Fruit fly (Drosophila melanogaster) whole organism, embryonic: Measurements from ENCODE around the gene Cpr65Av.

ENCODE experiments used
- Bdp1 ChIP-seq: fragments of 200-800 bp; sonication (Bioruptor generic); optimal IDR thresholded peaks from 3 replicates; lab custom pipeline; 2016; ENCODE audit warnings: missing biosample characterization, missing genetic modification characterization
- Blimp-1 ChIP-seq: fragments of 200-800 bp; sonication (Bioruptor generic); optimal IDR thresholded peaks from 3 replicates; lab custom pipeline; 2018; ENCODE audit warnings: missing biosample characterization, missing genetic modification characterization, mild to moderate bottlenecking, moderate library complexity, missing genetic modification reagents
- CG10274 ChIP-seq: fragments of 200-800 bp; sonication (Bioruptor generic); optimal IDR thresholded peaks from 3 replicates; lab custom pipeline; 2017; ENCODE audit warnings: missing biosample characterization, mild to moderate bottlenecking, missing genetic modification characterization
- CG10959 ChIP-seq: fragments of 200-800 bp; sonication (Bioruptor generic); IDR thresholded peaks from 2 replicates; pipeline ENCODE4 v1.3.6; 2022; ENCODE audit warnings: missing biosample characterization, missing genetic modification characterization
- CG10979 ChIP-seq: fragments of 200-800 bp; sonication (Bioruptor generic); optimal IDR thresholded peaks from 2 replicates; lab custom pipeline; 2018; ENCODE audit warnings: missing biosample characterization, mild to moderate bottlenecking, missing genetic modification characterization, moderate library complexity
- CG11247 ChIP-seq: fragments of 200-800 bp; sonication (Bioruptor generic); IDR thresholded peaks from 2 replicates; pipeline ENCODE4 v1.3.6; 2022; ENCODE audit warnings: missing biosample characterization, missing genetic modification characterization
- CG12219 ChIP-seq: fragments of 200-800 bp; sonication (Bioruptor generic); optimal IDR thresholded peaks from 3 replicates; lab custom pipeline; 2018; ENCODE audit warnings: missing biosample characterization, mild to moderate bottlenecking, missing genetic modification characterization
- CG12769 ChIP-seq: fragments of 200-800 bp; sonication (Bioruptor generic); optimal IDR thresholded peaks from 2 replicates; lab custom pipeline; 2019; ENCODE audit warnings: missing biosample characterization, mild to moderate bottlenecking, missing genetic modification characterization, moderate library complexity
- CG13287 ChIP-seq: fragments of 200-800 bp; sonication (Bioruptor generic); IDR thresholded peaks from 2 replicates; pipeline ENCODE4 v1.3.6; 2022; ENCODE audit warnings: missing biosample characterization, missing genetic modification characterization; ENCODE audit not compliant: partially characterized antibody
- CG14050 ChIP-seq: fragments of 200-800 bp; sonication (Bioruptor generic); IDR thresholded peaks from 3 replicates; pipeline ENCODE4 v1.3.6; 2022; ENCODE audit warnings: missing biosample characterization, missing genetic modification characterization
- CG15073 ChIP-seq: fragments of 200-800 bp; sonication (Bioruptor generic); optimal IDR thresholded peaks from 2 replicates; lab custom pipeline; 2016; ENCODE audit warnings: missing biosample characterization, missing genetic modification characterization
- CG17612 ChIP-seq: fragments of 200-800 bp; sonication (Bioruptor generic); IDR thresholded peaks from 2 replicates; pipeline ENCODE4 v1.3.6; 2022; ENCODE audit warnings: missing biosample characterization, missing genetic modification characterization
- CG2129 ChIP-seq: fragments of 200-800 bp; sonication (Bioruptor generic); IDR thresholded peaks from 2 replicates; pipeline ENCODE4 v1.3.6; 2022; ENCODE audit warnings: missing biosample characterization, missing genetic modification characterization; ENCODE audit not compliant: partially characterized antibody
- CG3281 ChIP-seq: fragments of 200-800 bp; sonication (Bioruptor generic); optimal IDR thresholded peaks from 3 replicates; lab custom pipeline; 2017; ENCODE audit warnings: missing biosample characterization, mild to moderate bottlenecking, missing genetic modification characterization
- CG3726 ChIP-seq: fragments of 200-800 bp; sonication (Bioruptor generic); IDR thresholded peaks from 3 replicates; pipeline ENCODE4, ENCODE4 v1.3.6; 2022; ENCODE audit warnings: missing biosample characterization, missing genetic modification characterization
- CG42726 ChIP-seq: fragments of 200-800 bp; sonication (Bioruptor generic); IDR thresholded peaks from 2 replicates; pipeline ENCODE4 v1.3.6; 2022; ENCODE audit warnings: missing biosample characterization, missing genetic modification characterization; ENCODE audit not compliant: partially characterized antibody
- CG5245 ChIP-seq: fragments of 200-800 bp; sonication (Bioruptor generic); optimal IDR thresholded peaks from 3 replicates; lab custom pipeline; 2016; ENCODE audit warnings: missing biosample characterization, missing genetic modification characterization
- CG6272 ChIP-seq: fragments of 200-800 bp; sonication (Bioruptor generic); IDR thresholded peaks from 2 replicates; pipeline ENCODE4 v1.3.6; 2022; ENCODE audit warnings: missing biosample characterization, missing genetic modification characterization
- CG6689 ChIP-seq: fragments of 200-800 bp; sonication (Bioruptor generic); IDR thresholded peaks from 2 replicates; pipeline ENCODE4 v1.3.6; 2022; ENCODE audit warnings: missing biosample characterization, missing genetic modification characterization
- CG7839 ChIP-seq: fragments of 200-800 bp; sonication (Bioruptor generic); optimal IDR thresholded peaks from 3 replicates; lab custom pipeline; 2018; ENCODE audit warnings: missing biosample characterization, mild to moderate bottlenecking, missing genetic modification characterization, moderate library complexity
- CG8388 ChIP-seq: fragments of 200-800 bp; sonication (Bioruptor generic); optimal IDR thresholded peaks from 2 replicates; lab custom pipeline; 2019; ENCODE audit warnings: missing biosample characterization, mild to moderate bottlenecking, missing genetic modification characterization, moderate library complexity
- CG8478 ChIP-seq: fragments of >200 bp; optimal IDR thresholded peaks from 2 replicates; lab custom pipeline; 2018
- CkIIα-i1 ChIP-seq: fragments of 200-800 bp; sonication (Bioruptor generic); IDR thresholded peaks from 2 replicates; pipeline ENCODE4 v1.3.6; 2022; ENCODE audit warnings: missing biosample characterization, missing genetic modification characterization
- D19A ChIP-seq: fragments of 200-800 bp; optimal IDR thresholded peaks from 3 replicates; lab custom pipeline; 2019; ENCODE audit warnings: missing biosample characterization, mild to moderate bottlenecking, missing genetic modification characterization, moderate library complexity
- Dek ChIP-seq: fragments of 200-800 bp; sonication (Bioruptor generic); optimal IDR thresholded peaks from 3 replicates; lab custom pipeline; 2019; ENCODE audit warnings: missing biosample characterization, mild to moderate bottlenecking, missing genetic modification characterization, moderate library complexity
- Elba2 ChIP-seq: fragments of 200-800 bp; sonication (Bioruptor generic); optimal IDR thresholded peaks from 3 replicates; lab custom pipeline; 2016; ENCODE audit warnings: missing biosample characterization, missing genetic modification characterization
- H2.0 ChIP-seq: fragments of 200-800 bp; sonication (Bioruptor generic); IDR thresholded peaks from 2 replicates; pipeline ENCODE4 v1.3.6; 2022; ENCODE audit warnings: missing biosample characterization, missing genetic modification characterization
- Nf-YB ChIP-seq: fragments of 200-800 bp; sonication (Bioruptor generic); optimal IDR thresholded peaks from 3 replicates; lab custom pipeline; 2019; ENCODE audit warnings: missing biosample characterization, mild to moderate bottlenecking, missing genetic modification characterization, moderate library complexity
- PHDP ChIP-seq: fragments of 200-800 bp; sonication (Bioruptor generic); optimal IDR thresholded peaks from 3 replicates; lab custom pipeline; 2018; ENCODE audit warnings: missing biosample characterization, mild to moderate bottlenecking, missing genetic modification characterization, moderate library complexity
- Stat92E ChIP-seq, 3 experiments: fragments of >200 bp in 2 of 3; fragments of 200-800 bp in 1 of 3; sonication (Bioruptor generic) in 1 of 3; optimal IDR thresholded peaks; 2 replicates each; lab custom pipeline; 2017 to 2019; ENCODE audit warnings: missing biosample characterization in 3 of 3, missing genetic modification characterization in 3 of 3, mild to moderate bottlenecking in 1 of 3, moderate library complexity in 1 of 3
- Xbp1 ChIP-seq: fragments of 200-800 bp; sonication (Bioruptor generic); optimal IDR thresholded peaks from 3 replicates; lab custom pipeline; 2016; ENCODE audit warnings: missing biosample characterization, mild to moderate bottlenecking, missing genetic modification characterization
- al ChIP-seq: fragments of 200-800 bp; sonication (Bioruptor generic); IDR thresholded peaks from 2 replicates; pipeline ENCODE4 v1.3.6; 2022; ENCODE audit warnings: missing biosample characterization, missing genetic modification characterization
- bsh ChIP-seq, 2 experiments: fragments of 200-800 bp; sonication (Bioruptor generic); optimal IDR thresholded peaks; 2 replicates each; lab custom pipeline; 2017 to 2018; ENCODE audit warnings: mild to moderate bottlenecking in 2 of 2, missing biosample characterization in 2 of 2, missing genetic modification characterization in 2 of 2, moderate library complexity in 1 of 2
- croc ChIP-seq: fragments of 200-800 bp; sonication (Bioruptor generic); conservative IDR thresholded peaks from 3 replicates; pipeline ENCODE4 v1.3.6; 2022; ENCODE audit warnings: missing biosample characterization, missing genetic modification characterization
- fd3F ChIP-seq: fragments of 200-800 bp; sonication (Bioruptor generic); optimal IDR thresholded peaks from 2 replicates; lab custom pipeline; 2018; ENCODE audit warnings: missing biosample characterization, mild to moderate bottlenecking, missing genetic modification characterization, moderate library complexity
- gcm ChIP-seq: fragments of 200-800 bp; sonication (Bioruptor generic); optimal IDR thresholded peaks from 2 replicates; lab custom pipeline; 2019; ENCODE audit warnings: missing biosample characterization, mild to moderate bottlenecking, missing genetic modification characterization, moderate library complexity
- gem ChIP-seq: fragments of 200-800 bp; sonication (Bioruptor generic); optimal IDR thresholded peaks from 2 replicates; lab custom pipeline; 2019; ENCODE audit warnings: missing biosample characterization, mild to moderate bottlenecking, missing genetic modification characterization, moderate library complexity
- gt ChIP-seq: fragments of 200-800 bp; sonication (Bioruptor generic); IDR thresholded peaks from 2 replicates; pipeline ENCODE4 v1.3.6; 2022; ENCODE audit warnings: missing biosample characterization, missing genetic modification characterization
- hbn ChIP-seq: fragments of 200-800 bp; sonication (Bioruptor generic); IDR thresholded peaks from 2 replicates; pipeline ENCODE4 v1.3.6; 2022; ENCODE audit warnings: missing biosample characterization, missing genetic modification characterization; ENCODE audit not compliant: partially characterized antibody
- lbe ChIP-seq: fragments of 200-800 bp; sonication (Bioruptor generic); optimal IDR thresholded peaks from 2 replicates; lab custom pipeline; 2016; ENCODE audit warnings: missing biosample characterization, mild to moderate bottlenecking, missing genetic modification characterization
- onecut ChIP-seq: fragments of 200-800 bp; sonication (Bioruptor generic); IDR thresholded peaks from 2 replicates; pipeline ENCODE4 v1.3.6; 2022; ENCODE audit warnings: missing biosample characterization, missing genetic modification characterization
- pb ChIP-seq: fragments of 200-800 bp; sonication (Bioruptor generic); optimal IDR thresholded peaks from 3 replicates; lab custom pipeline; 2016; ENCODE audit warnings: missing biosample characterization, missing genetic modification characterization
- pfk ChIP-seq: fragments of 200-800 bp; sonication (Bioruptor generic); optimal IDR thresholded peaks from 2 replicates; lab custom pipeline; 2018; ENCODE audit warnings: missing biosample characterization, mild to moderate bottlenecking, missing genetic modification characterization, moderate library complexity
- phol ChIP-seq: fragments of 200-800 bp; sonication (Bioruptor generic); optimal IDR thresholded peaks from 3 replicates; lab custom pipeline; 2018; ENCODE audit warnings: missing biosample characterization, mild to moderate bottlenecking, missing genetic modification characterization, moderate library complexity
- pnt ChIP-seq: fragments of 200-800 bp; sonication (Bioruptor generic); optimal IDR thresholded peaks from 3 replicates; lab custom pipeline; 2016; ENCODE audit warnings: missing biosample characterization, missing genetic modification characterization
- sima ChIP-seq: fragments of 200-800 bp; sonication (Bioruptor generic); optimal IDR thresholded peaks from 2 replicates; lab custom pipeline; 2016; ENCODE audit warnings: missing biosample characterization, missing genetic modification characterization
- sqz ChIP-seq: fragments of 200-800 bp; sonication (Bioruptor generic); optimal IDR thresholded peaks from 3 replicates; lab custom pipeline; 2018; ENCODE audit warnings: missing biosample characterization, mild to moderate bottlenecking, missing genetic modification characterization
- tup ChIP-seq: fragments of 200-800 bp; sonication (Bioruptor generic); optimal IDR thresholded peaks from 2 replicates; lab custom pipeline; 2016; ENCODE audit warnings: missing biosample characterization, mild to moderate bottlenecking, missing genetic modification characterization, moderate library complexity
- zfh1 ChIP-seq: fragments of 200-800 bp; sonication (Bioruptor generic); IDR thresholded peaks from 3 replicates; pipeline ENCODE4 v1.3.6; 2022; ENCODE audit warnings: missing biosample characterization, missing genetic modification characterization

Gene Cpr65Av

dm6 chr3L:6184884-6185438 lies 45.2 kb upstream of the Cpr65Av start, which contains the start of the genes D19B and CG43293 (continued):
- TF ChIP-seq sima (GFP tag; lab: Kevin White, UChicago) (peak; percentile 23), al (peak; percentile 83), CG13287 (GFP tag; lab: Robert Waterston, UW) (peak; percentile 79), CG11247 (peak; percentile 95), CG10979 (tag; lab: Kevin White, UChicago) (peak; percentile 86), pfk (GFP tag; lab: Kevin White, UChicago) (peak; percentile 31), CG5245 (GFP tag; lab: Kevin White, UChicago) (peak; percentile 84), gt (no peak), CG12769 (tag; lab: Kevin White, UChicago) (no peak), phol (peak; percentile 81), sqz (GFP tag; lab: Kevin White, UChicago) (no peak), tup (GFP tag; lab: Kevin White, UChicago) (peak; percentile 84), D19A (tag; lab: Kevin White, UChicago) (peak; percentile 94), pnt (GFP tag; lab: Kevin White, UChicago) (peak; percentile 83), CG8478 (lab: Kevin White, UChicago) (peak; percentile 77), croc (GFP tag; lab: Robert Waterston, UW) (peak; percentile 61; the same call in 2 of the 3 replicates), CG14050 (GFP tag; lab: Robert Waterston, UW) (peak; percentile 82), lbe (GFP tag; lab: Kevin White, UChicago) (peak; percentile 78), CG8388 (GFP tag; lab: Kevin White, UChicago) (peak; percentile 79), CG12219 (GFP tag; lab: Kevin White, UChicago) (peak; percentile 84), Dek (tag; lab: Kevin White, UChicago) (peak; percentile 90), gem (tag; lab: Kevin White, UChicago) (peak; percentile 90), H2.0 (peak; percentile 93), bsh (GFP tag; optimal IDR thresholded peaks at IDR 0.05; lab: Kevin White, UChicago) (peak; percentile 82 to 90), CG2129 (GFP tag; lab: Robert Waterston, UW) (0 out of 2 replicates have a peak, but pooled peaks have one; percentile 15), CG10274 (GFP tag; lab: Kevin White, UChicago) (peak; percentile 80), CG6272 (GFP tag; lab: Robert Waterston, UW) (peak; percentile 81), CG15073 (GFP tag; lab: Kevin White, UChicago) (peak; percentile 54), Xbp1 (GFP tag; lab: Kevin White, UChicago) (peak; percentile 94), onecut (GFP tag; lab: Robert Waterston, UW) (peak; percentile 91), Elba2 (peak; percentile 62), CkIIα-i1 (GFP tag; lab: Robert Waterston, UW) (peak; percentile 43; the same call in 1 of the 2 replicates), hbn (peak; percentile 45; the same call in 1 of the 2 replicates), CG7839 (tag; lab: Kevin White, UChicago) (peak; percentile 88), fd3F (GFP tag; lab: Kevin White, UChicago) (peak; percentile 81), CG6689 (peak; percentile 84), Stat92E (GFP tag; optimal IDR thresholded peaks at IDR 0.05; lab: Kevin White, UChicago) (no peak), Bdp1 (GFP tag; lab: Kevin White, UChicago) (peak; percentile 52), zfh1 (GFP tag; lab: Robert Waterston, UW) (peak; percentile 93), CG3281 (GFP tag; lab: Kevin White, UChicago) (peak; percentile 85), CG42726 (GFP tag; lab: Robert Waterston, UW) (no peak), pb (peak; percentile 80), CG10959 (peak; percentile 81), CG17612 (GFP tag; lab: Robert Waterston, UW) (peak; percentile 66), Nf-YB (GFP tag; lab: Kevin White, UChicago) (peak; percentile 69), PHDP (peak; percentile 88), CG3726 (GFP tag; lab: Robert Waterston, UW) (peak; percentile 87), gcm (peak; percentile 83), Blimp-1 (GFP tag; lab: Kevin White, UChicago) (peak; percentile 82)
